Worm (Caenorhabditis elegans) whole organism, L1 larva: Measurements from ENCODE around the gene rme-4.

Experiments
- efl-1 ChIP-seq, 4 experiments: fragments of 150-350 bp; optimal IDR thresholded peaks in 3 of 4; peaks in 1 of 4; 1 replicate in 1 of 4; 2 replicates in 3 of 4; lab custom pipeline; 2014; ENCODE audit warnings: missing biosample characterization in 2 of 4, missing genetic modification characterization in 2 of 4, missing genetic modification reagents in 2 of 4
- fkh-10 ChIP-seq: sonication (generic microtip); optimal IDR thresholded peaks from 2 replicates; lab custom pipeline; 2017; ENCODE audit warnings: missing biosample characterization, missing genetic modification reagents, missing genetic modification characterization
- fos-1 ChIP-seq: fragments of 150-350 bp; optimal IDR thresholded peaks from 2 replicates; lab custom pipeline; 2014; ENCODE audit warnings: missing biosample characterization, missing genetic modification characterization
- mdl-1 ChIP-seq, 2 experiments: fragments of 150-350 bp; optimal IDR thresholded peaks; 2 replicates each; lab custom pipeline; 2014 to 2017; ENCODE audit warnings: missing biosample characterization in 2 of 2, missing genetic modification characterization in 2 of 2, inconsistent platforms in 1 of 2
- nhr-77 ChIP-seq: fragments of 150-350 bp; optimal IDR thresholded peaks from 2 replicates; lab custom pipeline; 2014; ENCODE audit warnings: missing biosample characterization, missing genetic modification characterization
- sptf-1 ChIP-seq: fragments of 150-350 bp; optimal IDR thresholded peaks from 2 replicates; lab custom pipeline; 2014; ENCODE audit warnings: missing biosample characterization, missing genetic modification characterization
- unc-62 ChIP-seq: fragments of 150-350 bp; optimal IDR thresholded peaks from 2 replicates; lab custom pipeline; 2014; ENCODE audit warnings: missing biosample characterization, missing genetic modification reagents, missing genetic modification characterization

DNA sequence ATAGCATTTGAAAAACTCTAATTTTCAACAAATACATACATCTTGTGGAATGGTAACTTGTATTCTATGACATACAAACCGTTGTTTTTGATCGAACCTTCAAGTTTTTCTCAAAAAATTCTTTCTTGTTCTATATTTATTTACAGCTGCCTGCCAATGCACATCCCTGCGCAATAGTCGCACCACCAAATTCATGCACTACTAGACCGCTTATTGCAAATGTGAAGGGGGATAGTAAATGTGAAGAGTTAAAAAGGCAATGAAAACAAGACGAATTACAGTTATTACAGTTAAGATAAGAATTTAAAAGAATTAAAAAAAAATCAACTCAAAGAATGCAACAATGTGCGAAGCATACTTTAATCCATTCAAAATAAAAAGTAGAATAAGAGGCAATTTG lies 25.8 kb downstream of the rme-4 start:
- TF ChIP-seq efl-1 (optimal IDR thresholded peaks at IDR 0.05; lab: Kevin White, UChicago) (no peak), efl-1 (GFP tag; optimal IDR thresholded peaks at IDR 0.05 in 1 of 2; lab: Kevin White, UChicago) (no peak), nhr-77 (tag; lab: Kevin White, UChicago) (no peak), fkh-10 (GFP tag; lab: Kevin White, UChicago) (no peak), sptf-1 (no peak), mdl-1 (tag; optimal IDR thresholded peaks at IDR 0.05; lab: Kevin White, UChicago) (no peak), unc-62 (GFP tag; lab: Kevin White, UChicago) (no peak), fos-1 (tag; lab: Kevin White, UChicago) (no peak)
